Worm (Caenorhabditis elegans) whole organism, young adult: ENCODE results near the gene T01H3.5.
A peak's percentile ranks its signal among the peaks of the same experiment; 100 is the strongest.

Experiments used
- B0261.1 ChIP-seq: sonication (generic microtip); optimal IDR thresholded peaks from 2 replicates; lab custom pipeline; 2016; ENCODE audit warnings: mild to moderate bottlenecking, missing genetic modification characterization, moderate library complexity, missing compliant biosample characterization
- C17E4.6 ChIP-seq: fragments of 200-800 bp; sonication (Bioruptor generic); IDR thresholded peaks from 2 replicates; pipeline ENCODE4 v1.3.6; 2022; ENCODE audit warnings: missing genetic modification reagents, missing genetic modification characterization, missing compliant biosample characterization
- D2030.7 ChIP-seq: fragments of 200-800 bp; sonication (Bioruptor generic); IDR thresholded peaks from 2 replicates; pipeline ENCODE4 v1.3.6; 2022; ENCODE audit warnings: missing genetic modification reagents, missing genetic modification characterization, missing compliant biosample characterization
- F10E7.11 ChIP-seq: sonication (generic microtip); optimal IDR thresholded peaks from 2 replicates; lab custom pipeline; 2017; ENCODE audit warnings: mild to moderate bottlenecking, missing genetic modification characterization, moderate library complexity, missing compliant biosample characterization
- F23B12.7 ChIP-seq: sonication (generic microtip); optimal IDR thresholded peaks from 2 replicates; lab custom pipeline; 2017; ENCODE audit warnings: missing genetic modification characterization, mild to moderate bottlenecking, missing compliant biosample characterization, antibody characterized with exemption, moderate library complexity; ENCODE audit not compliant: insufficient read depth
- F33H1.4 ChIP-seq: fragments of 200-800 bp; sonication (Bioruptor generic); IDR thresholded peaks from 2 replicates; pipeline ENCODE4 v1.3.6; 2022; ENCODE audit warnings: missing genetic modification reagents, missing genetic modification characterization, missing compliant biosample characterization
- F37B4.10 ChIP-seq: fragments of 200-800 bp; sonication (Bioruptor generic); IDR thresholded peaks from 2 replicates; pipeline ENCODE4 v1.3.6; 2022; ENCODE audit warnings: missing genetic modification characterization, missing compliant biosample characterization
- F39B2.1 ChIP-seq: fragments of 200-800 bp; sonication (Bioruptor generic); IDR thresholded peaks from 2 replicates; pipeline ENCODE4 v1.3.6; 2022; ENCODE audit warnings: missing genetic modification reagents, missing genetic modification characterization, missing compliant biosample characterization
- K12H6.12 ChIP-seq: fragments of 200-800 bp; sonication (Bioruptor generic); optimal IDR thresholded peaks from 2 replicates; lab custom pipeline; 2018; ENCODE audit warnings: mild to moderate bottlenecking, missing genetic modification characterization, missing compliant biosample characterization
- Y67H2A.10 ChIP-seq: fragments of 200-800 bp; sonication (Bioruptor generic); conservative IDR thresholded peaks from 2 replicates; pipeline ENCODE4 v1.3.6; 2022; ENCODE audit warnings: missing genetic modification reagents, missing genetic modification characterization, missing compliant biosample characterization
- ama-1 ChIP-seq, 3 experiments: fragments of 150-350 bp in 1 of 3; sonication (generic microtip) in 2 of 3; optimal IDR thresholded peaks; 2 replicates each; lab custom pipeline; 2014 to 2018; ENCODE audit warnings: missing biosample characterization in 2 of 3, missing genetic modification characterization in 2 of 3, missing genetic modification reagents in 2 of 3
- aptf-3 ChIP-seq: fragments of 200-800 bp; sonication (Bioruptor generic); IDR thresholded peaks from 2 replicates; pipeline ENCODE4 v1.3.6; 2022; ENCODE audit warnings: missing genetic modification characterization, missing compliant biosample characterization
- atf-7 ChIP-seq: sonication (generic microtip); optimal IDR thresholded peaks from 2 replicates; lab custom pipeline; 2017; ENCODE audit warnings: mild to moderate bottlenecking, missing genetic modification characterization, missing compliant biosample characterization
- athp-1 ChIP-seq: sonication (generic microtip); optimal IDR thresholded peaks from 2 replicates; lab custom pipeline; 2017; ENCODE audit warnings: mild to moderate bottlenecking, missing genetic modification characterization, missing compliant biosample characterization
- ceh-100 ChIP-seq: fragments of 200-800 bp; sonication (Bioruptor generic); IDR thresholded peaks from 2 replicates; pipeline ENCODE4 v1.3.6; 2022; ENCODE audit warnings: missing genetic modification reagents, missing genetic modification characterization, missing compliant biosample characterization
- ceh-27 ChIP-seq: fragments of 200-800 bp; sonication (Bioruptor generic); optimal IDR thresholded peaks from 2 replicates; lab custom pipeline; 2018; ENCODE audit warnings: mild to moderate bottlenecking, missing genetic modification characterization, moderate library complexity, missing compliant biosample characterization
- ceh-58 ChIP-seq: fragments of 200-800 bp; sonication (Bioruptor generic); IDR thresholded peaks from 2 replicates; pipeline ENCODE4 v1.3.6; 2022; ENCODE audit warnings: missing genetic modification characterization, missing compliant biosample characterization
- ceh-91 ChIP-seq: fragments of 200-800 bp; sonication (Bioruptor generic); IDR thresholded peaks from 2 replicates; pipeline ENCODE4 v1.3.6; 2022; ENCODE audit warnings: missing genetic modification reagents, missing genetic modification characterization, missing compliant biosample characterization
- chd-7 ChIP-seq: sonication (generic microtip); optimal IDR thresholded peaks from 2 replicates; lab custom pipeline; 2016; ENCODE audit warnings: mild to moderate bottlenecking, missing genetic modification characterization, moderate library complexity, missing compliant biosample characterization
- die-1 ChIP-seq: sonication (generic microtip); optimal IDR thresholded peaks from 2 replicates; lab custom pipeline; 2016; ENCODE audit warnings: missing genotype, mild to moderate bottlenecking, missing genetic modification characterization, missing compliant biosample characterization
- dpff-1 ChIP-seq: sonication (generic microtip); optimal IDR thresholded peaks from 2 replicates; lab custom pipeline; 2017; ENCODE audit warnings: mild to moderate bottlenecking, missing genetic modification characterization, missing compliant biosample characterization
- dpl-1 ChIP-seq: fragments of 150-350 bp; optimal IDR thresholded peaks from 2 replicates; lab custom pipeline; 2014; ENCODE audit warnings: missing biosample characterization, missing genetic modification reagents, missing genetic modification characterization
- efl-1 ChIP-seq: fragments of 150-350 bp; optimal IDR thresholded peaks from 2 replicates; lab custom pipeline; 2014; ENCODE audit warnings: missing biosample characterization, missing genetic modification reagents, missing genetic modification characterization
- ets-4 ChIP-seq: fragments of 200-800 bp; sonication (Bioruptor generic); optimal IDR thresholded peaks from 2 replicates; lab custom pipeline; 2018; ENCODE audit warnings: mild to moderate bottlenecking, missing genetic modification characterization, missing compliant biosample characterization
- fkh-3 ChIP-seq: sonication (generic microtip); optimal IDR thresholded peaks from 2 replicates; lab custom pipeline; 2016; ENCODE audit warnings: mild to moderate bottlenecking, missing genetic modification characterization, missing compliant biosample characterization
- him-1 ChIP-seq: sonication (generic microtip); optimal IDR thresholded peaks from 2 replicates; lab custom pipeline; 2016; ENCODE audit warnings: missing genotype, missing genetic modification reagents, missing genetic modification characterization, missing compliant biosample characterization
- hlh-26 ChIP-seq: fragments of 200-800 bp; sonication (Bioruptor generic); conservative IDR thresholded peaks from 2 replicates; pipeline ENCODE4 v1.3.6; 2022; ENCODE audit warnings: missing genetic modification reagents, missing genetic modification characterization, missing compliant biosample characterization
- hmg-1.2 ChIP-seq: fragments of 200-800 bp; sonication (Bioruptor generic); IDR thresholded peaks from 2 replicates; pipeline ENCODE4 v1.3.6; 2022; ENCODE audit warnings: missing genetic modification reagents, missing genetic modification characterization, missing compliant biosample characterization
- hmg-20 ChIP-seq: fragments of 200-800 bp; sonication (Bioruptor generic); IDR thresholded peaks from 2 replicates; pipeline ENCODE4 v1.3.6; 2022; ENCODE audit warnings: missing genetic modification reagents, missing genetic modification characterization, missing compliant biosample characterization
- hrde-1 ChIP-seq: sonication (generic microtip); optimal IDR thresholded peaks from 2 replicates; lab custom pipeline; 2016; ENCODE audit warnings: missing genetic modification characterization, mild to moderate bottlenecking, missing compliant biosample characterization, moderate library complexity, missing genotype, missing genetic modification reagents, borderline replicate concordance
- hsf-1 ChIP-seq: fragments of 200-800 bp; sonication (Bioruptor generic); IDR thresholded peaks from 2 replicates; pipeline ENCODE4 v1.3.6; 2022; ENCODE audit warnings: missing genetic modification reagents, missing genetic modification characterization, missing compliant biosample characterization
- lir-1 ChIP-seq: fragments of 200-800 bp; sonication (Bioruptor generic); conservative IDR thresholded peaks from 2 replicates; pipeline ENCODE4 v1.3.6; 2022; ENCODE audit warnings: missing genetic modification reagents, missing genetic modification characterization, missing compliant biosample characterization
- madf-6 ChIP-seq: fragments of 200-800 bp; sonication (Bioruptor generic); IDR thresholded peaks from 2 replicates; pipeline ENCODE4 v1.3.6; 2022; ENCODE audit warnings: missing genetic modification reagents, missing genetic modification characterization, missing compliant biosample characterization
- mel-28 ChIP-seq: sonication (generic microtip); optimal IDR thresholded peaks from 2 replicates; lab custom pipeline; 2016; ENCODE audit warnings: borderline replicate concordance, mild to moderate bottlenecking, missing genetic modification characterization, missing compliant biosample characterization
- mes-4 ChIP-seq: sonication (generic microtip); optimal IDR thresholded peaks from 2 replicates; lab custom pipeline; 2016; ENCODE audit warnings: missing genotype, missing genetic modification characterization, missing compliant biosample characterization
- nhr-80 ChIP-seq: sonication (generic microtip); optimal IDR thresholded peaks from 2 replicates; lab custom pipeline; 2016; ENCODE audit warnings: missing genetic modification characterization, missing compliant biosample characterization
- nhr-90 ChIP-seq: sonication (generic microtip); optimal IDR thresholded peaks from 2 replicates; lab custom pipeline; 2016; ENCODE audit warnings: missing genotype, mild to moderate bottlenecking, missing genetic modification characterization, missing compliant biosample characterization
- rec-8 ChIP-seq, 2 experiments: sonication (generic microtip); optimal IDR thresholded peaks; 2 replicates each; lab custom pipeline; 2016; ENCODE audit warnings: mild to moderate bottlenecking in 2 of 2, missing genetic modification characterization in 2 of 2, missing genetic modification reagents in 2 of 2, missing genotype in 2 of 2, missing biosample characterization in 1 of 2, missing compliant biosample characterization in 1 of 2, moderate library complexity in 1 of 2
- repo-1 ChIP-seq: sonication (generic microtip); optimal IDR thresholded peaks from 2 replicates; lab custom pipeline; 2017; ENCODE audit warnings: mild to moderate bottlenecking, missing genetic modification characterization, missing compliant biosample characterization
- sdz-38 ChIP-seq: sonication (generic microtip); optimal IDR thresholded peaks from 2 replicates; lab custom pipeline; 2016; ENCODE audit warnings: missing genotype, missing genetic modification characterization, missing compliant biosample characterization
- sptf-2 ChIP-seq: fragments of 200-800 bp; sonication (Bioruptor generic); optimal IDR thresholded peaks from 2 replicates; lab custom pipeline; 2018; ENCODE audit warnings: mild to moderate bottlenecking, missing genetic modification characterization, missing compliant biosample characterization
- xnd-1 ChIP-seq: sonication (generic microtip); optimal IDR thresholded peaks from 2 replicates; lab custom pipeline; 2016; ENCODE audit warnings: missing genotype, missing genetic modification reagents, missing genetic modification characterization, missing compliant biosample characterization
- ztf-28 ChIP-seq: fragments of 200-800 bp; sonication (Bioruptor generic); IDR thresholded peaks from 2 replicates; pipeline ENCODE4 v1.3.6; 2022; ENCODE audit warnings: missing genetic modification reagents, missing genetic modification characterization, missing compliant biosample characterization

The T01H3.5 gene

DNA sequence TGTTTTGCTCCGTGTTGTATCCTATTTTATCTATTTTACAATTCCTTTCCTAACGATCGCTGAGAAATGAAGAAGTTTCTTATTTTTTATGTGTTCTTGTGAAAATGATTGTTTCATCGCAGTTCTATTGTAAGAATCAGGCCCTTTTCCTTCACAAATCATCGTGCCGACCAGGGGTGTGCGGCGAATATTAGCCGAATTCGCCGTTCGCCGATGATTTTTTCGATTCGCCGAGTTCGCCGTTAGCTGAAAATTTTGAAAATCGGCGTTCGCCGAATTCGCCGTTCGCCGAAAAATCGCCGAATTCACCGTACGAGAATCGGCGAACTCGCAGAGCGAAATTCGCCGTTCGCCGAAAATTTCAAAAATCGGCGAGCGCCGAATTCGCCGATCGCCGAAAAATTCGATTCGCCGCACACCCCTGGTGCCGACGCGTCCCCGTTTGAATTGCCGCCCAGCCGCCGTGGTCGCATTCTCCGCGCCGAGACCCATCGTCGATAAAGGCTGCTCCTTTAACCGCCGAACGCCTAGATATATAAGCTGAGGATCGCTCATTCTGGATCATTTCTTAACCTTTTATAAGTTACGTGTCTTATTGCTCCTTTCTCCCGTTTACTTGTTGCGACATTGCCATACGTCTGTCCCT lies 15.8 kb upstream of the T01H3.5 start (continued):
- TF ChIP-seq ceh-58 (GFP tag; lab: Robert Waterston, UW) (no peak), B0261.1 (tag; lab: Kevin White, UChicago) (no peak), ets-4 (GFP tag; lab: Kevin White, UChicago) (no peak), sdz-38 (tag; lab: Kevin White, UChicago) (no peak), xnd-1 (tag; lab: Kevin White, UChicago) (no peak), ceh-27 (GFP tag; lab: Kevin White, UChicago) (no peak), mel-28 (tag; lab: Kevin White, UChicago) (no peak), nhr-80 (tag; lab: Kevin White, UChicago) (no peak), hrde-1 (tag; lab: Kevin White, UChicago) (no peak), ztf-28 (0 out of 2 replicates have a peak, but pooled peaks have one; percentile 6), nhr-90 (no peak), ama-1 (optimal IDR thresholded peaks at IDR 0.05; lab: Kevin White, UChicago) (no peak), ama-1 (GFP tag; optimal IDR thresholded peaks at IDR 0.05; lab: Kevin White, UChicago) (no peak), F23B12.7 (tag; lab: Kevin White, UChicago) (no peak), efl-1 (peak; percentile 59), C17E4.6 (GFP tag; lab: Robert Waterston, UW) (0 out of 2 replicates have a peak, but pooled peaks have one; percentile 40), mes-4 (tag; lab: Kevin White, UChicago) (no peak), atf-7 (no peak), aptf-3 (GFP tag; lab: Robert Waterston, UW) (no peak), him-1 (peak; percentile 41), hsf-1 (GFP tag; lab: Robert Waterston, UW) (peak; percentile 59), ceh-91 (GFP tag; lab: Robert Waterston, UW) (peak; percentile 37; the same call in 1 of the 2 replicates), F10E7.11 (tag; lab: Kevin White, UChicago) (no peak), F37B4.10 (no peak), rec-8 (tag; optimal IDR thresholded peaks at IDR 0.05; lab: Kevin White, UChicago) (no peak), die-1 (peak; percentile 9), fkh-3 (no peak), hmg-1.2 (0 out of 2 replicates have a peak, but pooled peaks have one; percentile 17), madf-6 (GFP tag; lab: Robert Waterston, UW) (peak; percentile 33; the same call in 1 of the 2 replicates), hmg-20 (no peak), dpl-1 (GFP tag; lab: Kevin White, UChicago) (no peak), repo-1 (no peak), D2030.7 (GFP tag; lab: Robert Waterston, UW) (0 out of 2 replicates have a peak, but pooled peaks have one; percentile 34), lir-1 (no peak), F39B2.1 (GFP tag; lab: Robert Waterston, UW) (no peak), chd-7 (tag; lab: Kevin White, UChicago) (peak; percentile 21), hlh-26 (GFP tag; lab: Robert Waterston, UW) (no peak), K12H6.12 (tag; lab: Kevin White, UChicago) (no peak), F33H1.4 (peak; percentile 71), dpff-1 (no peak), athp-1 (tag; lab: Kevin White, UChicago) (peak; percentile 25), sptf-2 (GFP tag; lab: Kevin White, UChicago) (no peak), Y67H2A.10 (GFP tag; lab: Robert Waterston, UW) (0 out of 2 replicates have a peak, but pooled peaks have one; percentile 11), ceh-100 (0 out of 2 replicates have a peak, but pooled peaks have one; percentile 10)
